Fruit fly (Drosophila melanogaster): ENCODE results near the gene CG32069.

Gene CG32069

dm6 chr3L:11047877-11048276 is 14.5 kb downstream of the CG32069 start (continued):
- TF ChIP-seq Lpt (GFP tag; optimal IDR thresholded peaks at IDR 0.05) (no peak), Ets96B (tag; optimal IDR thresholded peaks at IDR 0.05) (no peak), Eip78C (GFP tag) (peak; percentile 81), OdsH (GFP tag; optimal IDR thresholded peaks at IDR 0.05) (peak; percentile 50), vri (GFP tag; optimal IDR thresholded peaks at IDR 0.05) (no peak), Met (GFP tag; optimal IDR thresholded peaks at IDR 0.05) (peak; percentile 67), Sox15 (GFP tag; optimal IDR thresholded peaks at IDR 0.05) (peak; percentile 2), CG34406 (GFP tag; optimal IDR thresholded peaks at IDR 0.05) (peak; percentile 55), CG9139 (GFP tag; optimal IDR thresholded peaks at IDR 0.05) (no peak), CG8632 (GFP tag; optimal IDR thresholded peaks at IDR 0.05) (no peak), Smox (GFP tag; optimal IDR thresholded peaks at IDR 0.05) (peak; percentile 37), cyc (GFP tag; optimal IDR thresholded peaks at IDR 0.05) (peak; percentile 80), CG6163 (GFP tag; IDR thresholded peaks at IDR 0.05) (no peak), fd85E (GFP tag; optimal IDR thresholded peaks at IDR 0.05) (no peak), Hr38 (GFP tag; optimal IDR thresholded peaks at IDR 0.05) (no peak), CG3919 (GFP tag; optimal IDR thresholded peaks at IDR 0.05) (peak; percentile 71), ss (GFP tag; optimal IDR thresholded peaks at IDR 0.05) (no peak), fd59A (GFP tag; optimal IDR thresholded peaks at IDR 0.05) (no peak), dsx (GFP tag; optimal IDR thresholded peaks at IDR 0.05; ENCODE audit: poor library complexity, severe bottlenecking) (no peak), Eip93F (GFP tag; optimal IDR thresholded peaks at IDR 0.05) (no peak), CG11902 (GFP tag; optimal IDR thresholded peaks at IDR 0.05) (peak; percentile 49), CG1621 (tag; optimal IDR thresholded peaks at IDR 0.05) (no peak), svp (GFP tag) (no peak), achi (GFP tag; optimal IDR thresholded peaks at IDR 0.05) (peak; percentile 4), CG15336 (GFP tag; IDR thresholded peaks at IDR 0.05) (no peak), Hr39 (GFP tag; optimal IDR thresholded peaks at IDR 0.05) (peak; percentile 76), CG11762 (GFP tag; optimal IDR thresholded peaks at IDR 0.05; ENCODE audit: insufficient read depth) (peak; percentile 20), CG8319 (GFP tag; optimal IDR thresholded peaks at IDR 0.05) (peak; percentile 23), CG3032 (tag; optimal IDR thresholded peaks at IDR 0.05) (peak; percentile 38), Hr4 (GFP tag; optimal IDR thresholded peaks at IDR 0.05) (peak; percentile 31), pdm3 (GFP tag; optimal IDR thresholded peaks at IDR 0.05) (peak; percentile 69), CG16779 (tag; optimal IDR thresholded peaks at IDR 0.05) (no peak)

dm6 chr3L:11046559-11046958 is 15.9 kb downstream of the CG32069 start:
- no peak for TF ChIP-seq CG11294 (GFP tag; IDR thresholded peaks at IDR 0.05)
- TF ChIP-seq CG10631 (GFP tag; optimal IDR thresholded peaks at IDR 0.05) = no peak
- TF ChIP-seq OdsH (GFP tag; optimal IDR thresholded peaks at IDR 0.05) = no peak
- TF ChIP-seq esn (GFP tag; optimal IDR thresholded peaks at IDR 0.05) = no peak
- TF ChIP-seq Eip75B (GFP tag; optimal IDR thresholded peaks at IDR 0.05) = no peak
- no peak for TF ChIP-seq Met (GFP tag; optimal IDR thresholded peaks at IDR 0.05)
- no peak for TF ChIP-seq fd59A (GFP tag; optimal IDR thresholded peaks at IDR 0.05)
- TF ChIP-seq Hr38 (GFP tag; optimal IDR thresholded peaks at IDR 0.05) = no peak
- no peak for TF ChIP-seq CG4318 (GFP tag; optimal IDR thresholded peaks at IDR 0.05)
- TF ChIP-seq CG16779 (tag; optimal IDR thresholded peaks at IDR 0.05) = no peak

- TF ChIP-seq CG10631 (GFP tag; optimal IDR thresholded peaks at IDR 0.05) (no peak), CG8119 (GFP tag; IDR thresholded peaks at IDR 0.05) (0 out of 3 replicates have a peak, but pooled peaks have one; percentile 12)
These were observed 17.4 kb downstream of the CG32069 start for dm6 chr3L:11045009-11045408.

- TF ChIP-seq CG11902 (GFP tag; optimal IDR thresholded peaks at IDR 0.05) (no peak), Hr4 (GFP tag; optimal IDR thresholded peaks at IDR 0.05) (no peak), CG34406 (GFP tag; optimal IDR thresholded peaks at IDR 0.05) (no peak), net (GFP tag; optimal IDR thresholded peaks at IDR 0.05) (no peak), CG8632 (GFP tag; optimal IDR thresholded peaks at IDR 0.05) (no peak)
These were observed 18.8 kb downstream of the CG32069 start for dm6 chr3L:11043650-11044049.

All from whole organism, prepupa.